Worm (Caenorhabditis elegans) whole organism, late embryonic: ENCODE results near the gene C02H6.1.

Experiments
- C38D4.7 ChIP-seq: fragments of 200-800 bp; sonication (Bioruptor generic); optimal IDR thresholded peaks from 2 replicates; lab custom pipeline; 2018; ENCODE audit warnings: mild to moderate bottlenecking, missing genetic modification characterization, moderate library complexity, missing compliant biosample characterization
- F13H6.1 ChIP-seq: sonication (generic microtip); optimal IDR thresholded peaks from 2 replicates; lab custom pipeline; 2016; ENCODE audit warnings: missing genetic modification characterization, missing compliant biosample characterization
- K02D7.2 ChIP-seq: sonication (generic microtip); optimal IDR thresholded peaks from 2 replicates; lab custom pipeline; 2017; ENCODE audit warnings: mild to moderate bottlenecking, missing genetic modification characterization, missing compliant biosample characterization
- T23F11.4 ChIP-seq: fragments of 200-800 bp; sonication (Bioruptor generic); optimal IDR thresholded peaks from 2 replicates; lab custom pipeline; 2018; ENCODE audit warnings: mild to moderate bottlenecking, missing genetic modification characterization, missing compliant biosample characterization
- Y22D7AL.16 ChIP-seq: sonication (generic microtip); optimal IDR thresholded peaks from 2 replicates; lab custom pipeline; 2016; ENCODE audit warnings: missing genetic modification characterization, missing compliant biosample characterization
- ceh-14 ChIP-seq: sonication (generic microtip); optimal IDR thresholded peaks from 2 replicates; lab custom pipeline; 2016; ENCODE audit warnings: missing genotype, missing genetic modification characterization, missing compliant biosample characterization
- ceh-24 ChIP-seq: sonication (generic microtip); optimal IDR thresholded peaks from 2 replicates; lab custom pipeline; 2016; ENCODE audit warnings: mild to moderate bottlenecking, missing genetic modification characterization, missing compliant biosample characterization
- ceh-30 ChIP-seq: fragments of 150-350 bp; optimal IDR thresholded peaks from 2 replicates; lab custom pipeline; 2014; ENCODE audit warnings: missing biosample characterization, missing genetic modification characterization
- ceh-34 ChIP-seq: sonication (generic microtip); optimal IDR thresholded peaks from 2 replicates; lab custom pipeline; 2016; ENCODE audit warnings: mild to moderate bottlenecking, missing genetic modification characterization, missing compliant biosample characterization
- ceh-6 ChIP-seq: fragments of 200-800 bp; sonication (Bioruptor generic); optimal IDR thresholded peaks from 2 replicates; lab custom pipeline; 2018; ENCODE audit warnings: mild to moderate bottlenecking, missing genetic modification characterization, missing compliant biosample characterization
- dmd-4 ChIP-seq: sonication (generic microtip); optimal IDR thresholded peaks from 2 replicates; lab custom pipeline; 2016; ENCODE audit warnings: borderline replicate concordance, missing genetic modification characterization, missing compliant biosample characterization
- elt-4 ChIP-seq: sonication (generic microtip); optimal IDR thresholded peaks from 2 replicates; lab custom pipeline; 2016; ENCODE audit warnings: missing genetic modification characterization, missing compliant biosample characterization
- ets-4 ChIP-seq: sonication (generic microtip); optimal IDR thresholded peaks from 2 replicates; lab custom pipeline; 2016; ENCODE audit warnings: missing genetic modification characterization, missing compliant biosample characterization
- eyg-1 ChIP-seq: sonication (generic microtip); optimal IDR thresholded peaks from 2 replicates; lab custom pipeline; 2016; ENCODE audit warnings: missing genotype, missing genetic modification characterization, missing compliant biosample characterization
- fax-1 ChIP-seq: sonication (generic microtip); optimal IDR thresholded peaks from 2 replicates; lab custom pipeline; 2016; ENCODE audit warnings: missing genotype, missing genetic modification characterization, missing compliant biosample characterization
- gmeb-2 ChIP-seq: sonication (generic microtip); optimal IDR thresholded peaks from 2 replicates; lab custom pipeline; 2016; ENCODE audit warnings: missing genetic modification characterization, inconsistent platforms, missing compliant biosample characterization
- hlh-15 ChIP-seq: sonication (generic microtip); optimal IDR thresholded peaks from 2 replicates; lab custom pipeline; 2016; ENCODE audit warnings: missing genetic modification characterization, missing compliant biosample characterization
- hlh-30 ChIP-seq: sonication (generic microtip); optimal IDR thresholded peaks from 2 replicates; lab custom pipeline; 2017; ENCODE audit warnings: antibody characterized with exemption, missing genetic modification characterization, missing compliant biosample characterization; ENCODE audit not compliant: insufficient read depth
- lim-6 ChIP-seq: sonication (generic microtip); optimal IDR thresholded peaks from 2 replicates; lab custom pipeline; 2016; ENCODE audit warnings: missing genetic modification characterization, missing compliant biosample characterization
- mec-3 ChIP-seq: sonication (generic microtip); optimal IDR thresholded peaks from 2 replicates; lab custom pipeline; 2016; ENCODE audit warnings: borderline replicate concordance, missing genetic modification characterization, missing compliant biosample characterization
- nfya-1 ChIP-seq: sonication (generic microtip); optimal IDR thresholded peaks from 2 replicates; lab custom pipeline; 2017; ENCODE audit warnings: missing genetic modification characterization, mild to moderate bottlenecking, missing compliant biosample characterization, antibody characterized with exemption, moderate library complexity
- npax-4 ChIP-seq: sonication (generic microtip); optimal IDR thresholded peaks from 2 replicates; lab custom pipeline; 2016; ENCODE audit warnings: missing genetic modification characterization, missing compliant biosample characterization
- pat-9 ChIP-seq: fragments of 200-800 bp; sonication (Bioruptor generic); optimal IDR thresholded peaks from 2 replicates; lab custom pipeline; 2018; ENCODE audit warnings: mild to moderate bottlenecking, missing genetic modification characterization, moderate library complexity, missing compliant biosample characterization
- pax-1 ChIP-seq: fragments of 150-350 bp; optimal IDR thresholded peaks from 2 replicates; lab custom pipeline; 2014; ENCODE audit warnings: missing biosample characterization, missing genetic modification characterization
- pha-2 ChIP-seq: sonication (generic microtip); optimal IDR thresholded peaks from 2 replicates; lab custom pipeline; 2017; ENCODE audit warnings: mild to moderate bottlenecking, missing genetic modification characterization, missing compliant biosample characterization
- pha-4 ChIP-seq: fragments of 150-350 bp; optimal IDR thresholded peaks from 2 replicates; lab custom pipeline; 2018; ENCODE audit warnings: missing biosample characterization, missing genetic modification reagents, missing genetic modification characterization
- pqm-1 ChIP-seq: sonication (generic microtip); optimal IDR thresholded peaks from 2 replicates; lab custom pipeline; 2016; ENCODE audit warnings: missing genetic modification characterization, missing compliant biosample characterization
- pros-1 ChIP-seq: fragments of 150-350 bp; optimal IDR thresholded peaks from 2 replicates; lab custom pipeline; 2014; ENCODE audit warnings: missing biosample characterization, missing genetic modification reagents, missing genetic modification characterization
- rnt-1 ChIP-seq: sonication (generic microtip); optimal IDR thresholded peaks from 2 replicates; lab custom pipeline; 2016; ENCODE audit warnings: missing genetic modification characterization, missing compliant biosample characterization
- sdc-2 ChIP-seq: sonication (generic microtip); optimal IDR thresholded peaks from 2 replicates; lab custom pipeline; 2016; ENCODE audit warnings: missing genotype, missing genetic modification characterization, missing compliant biosample characterization
- sox-2 ChIP-seq: fragments of 200-800 bp; sonication (Bioruptor generic); IDR thresholded peaks from 2 replicates; pipeline ENCODE4 v1.3.6; 2022; ENCODE audit warnings: missing genetic modification reagents, missing genetic modification characterization, missing compliant biosample characterization
- sox-4 ChIP-seq: sonication (generic microtip); optimal IDR thresholded peaks from 2 replicates; lab custom pipeline; 2017; ENCODE audit warnings: mild to moderate bottlenecking, missing genetic modification characterization, inconsistent platforms, missing compliant biosample characterization
- tbx-7 ChIP-seq: sonication (generic microtip); optimal IDR thresholded peaks from 2 replicates; lab custom pipeline; 2016; ENCODE audit warnings: missing genotype, missing genetic modification characterization, missing compliant biosample characterization
- ttx-3 ChIP-seq: sonication (generic microtip); optimal IDR thresholded peaks from 2 replicates; lab custom pipeline; 2016; ENCODE audit warnings: missing genetic modification reagents, missing genetic modification characterization, missing compliant biosample characterization
- unc-3 ChIP-seq, 2 experiments: fragments of 200-800 bp in 1 of 2; sonication (Bioruptor generic) in 1 of 2; sonication (generic microtip) in 1 of 2; conservative IDR thresholded peaks in 1 of 2; optimal IDR thresholded peaks in 1 of 2; 2 replicates each; pipeline versions ENCODE4 v1.3.6 to Lab custom; 2016 to 2022; ENCODE audit warnings: missing compliant biosample characterization in 2 of 2, missing genetic modification characterization in 2 of 2, missing genetic modification reagents in 1 of 2
- unc-42 ChIP-seq: sonication (generic microtip); optimal IDR thresholded peaks from 2 replicates; lab custom pipeline; 2016; ENCODE audit warnings: missing genotype, missing genetic modification characterization, missing compliant biosample characterization
- unc-86 ChIP-seq: sonication (generic microtip); optimal IDR thresholded peaks from 2 replicates; lab custom pipeline; 2016; ENCODE audit warnings: missing genetic modification characterization, missing compliant biosample characterization
- zip-5 ChIP-seq: sonication (generic microtip); optimal IDR thresholded peaks from 2 replicates; lab custom pipeline; 2016; ENCODE audit warnings: missing genetic modification characterization, missing compliant biosample characterization
- ztf-16 ChIP-seq: sonication (generic microtip); optimal IDR thresholded peaks from 2 replicates; lab custom pipeline; 2017; ENCODE audit warnings: missing genetic modification characterization, missing compliant biosample characterization

Gene C02H6.1

ce11 chrV:7389771-7390170, at the start of gene C02H6.1:
C02H6.1 (minus strand) TSS chrV:7389871.
- TF ChIP-seq zip-5 (tag; lab: Kevin White, UChicago) (no peak), pros-1 (tag; lab: Kevin White, UChicago) (no peak), npax-4 (tag; lab: Kevin White, UChicago) (no peak), pha-4 (no peak), sox-2 (no peak), unc-86 (no peak), T23F11.4 (GFP tag; lab: Kevin White, UChicago) (no peak), rnt-1 (tag; lab: Kevin White, UChicago) (no peak), unc-3 (GFP tag; conservative IDR thresholded peaks at IDR 0.05; lab: Robert Waterston, UW) (no peak), unc-3 (tag; optimal IDR thresholded peaks at IDR 0.05; lab: Kevin White, UChicago) (no peak), lim-6 (tag; lab: Kevin White, UChicago) (no peak), K02D7.2 (tag; lab: Kevin White, UChicago) (no peak), hlh-15 (tag; lab: Kevin White, UChicago) (no peak), hlh-30 (tag; lab: Kevin White, UChicago) (no peak), pha-2 (tag; lab: Kevin White, UChicago) (no peak), nfya-1 (tag; lab: Kevin White, UChicago) (no peak), Y22D7AL.16 (no peak)
- TF ChIP-seq, all 69 proteins: peak for 0

- TF ChIP-seq pax-1: no peak
- TF ChIP-seq ztf-16: no peak
- TF ChIP-seq hlh-30 (tag; lab: Kevin White, UChicago): no peak
- no peak for TF ChIP-seq ttx-3 (tag; lab: Kevin White, UChicago)
- no peak for TF ChIP-seq F13H6.1 (tag; lab: Kevin White, UChicago)
- no peak for TF ChIP-seq dmd-4 (tag; lab: Kevin White, UChicago)
Measured at ce11 chrV:7437985-7438384, 48.3 kb upstream of the C02H6.1 start, which contains the start of gene F25E5.16. F25E5.16 (plus strand) TSS chrV:7438285.

- TF ChIP-seq pat-9 (no peak), ceh-30 (tag; lab: Kevin White, UChicago) (no peak), tbx-7 (no peak), sdc-2 (no peak), pha-4 (no peak), T23F11.4 (GFP tag; lab: Kevin White, UChicago) (no peak), sox-4 (no peak), ztf-16 (no peak), pqm-1 (tag; lab: Kevin White, UChicago) (no peak), ceh-14 (tag; lab: Kevin White, UChicago) (no peak), unc-42 (no peak)
Measured at ce11 chrV:7437538-7437937, 47.9 kb upstream of the C02H6.1 start, which contains the start of gene F25E5.9. F25E5.9 (minus strand) TSS chrV:7437919.

ce11 chrV:7436911-7437310, 47.2 kb upstream of the C02H6.1 start:
- TF ChIP-seq fax-1 (no peak), hlh-30 (tag; lab: Kevin White, UChicago) (no peak), ceh-24 (tag; lab: Kevin White, UChicago) (no peak), gmeb-2 (tag; lab: Kevin White, UChicago) (no peak), zip-5 (tag; lab: Kevin White, UChicago) (no peak), eyg-1 (tag; lab: Kevin White, UChicago) (no peak), C38D4.7 (no peak), mec-3 (no peak), ceh-6 (GFP tag; lab: Kevin White, UChicago) (no peak), elt-4 (tag; lab: Kevin White, UChicago) (no peak), rnt-1 (tag; lab: Kevin White, UChicago) (no peak), Y22D7AL.16 (no peak), ceh-34 (tag; lab: Kevin White, UChicago) (no peak), ets-4 (no peak)
